Worm (Caenorhabditis elegans): Measurements from ENCODE around the gene grl-8.
A peak's percentile ranks its signal among the peaks of the same experiment; 100 is the strongest.

grl-8 gene

DNA sequence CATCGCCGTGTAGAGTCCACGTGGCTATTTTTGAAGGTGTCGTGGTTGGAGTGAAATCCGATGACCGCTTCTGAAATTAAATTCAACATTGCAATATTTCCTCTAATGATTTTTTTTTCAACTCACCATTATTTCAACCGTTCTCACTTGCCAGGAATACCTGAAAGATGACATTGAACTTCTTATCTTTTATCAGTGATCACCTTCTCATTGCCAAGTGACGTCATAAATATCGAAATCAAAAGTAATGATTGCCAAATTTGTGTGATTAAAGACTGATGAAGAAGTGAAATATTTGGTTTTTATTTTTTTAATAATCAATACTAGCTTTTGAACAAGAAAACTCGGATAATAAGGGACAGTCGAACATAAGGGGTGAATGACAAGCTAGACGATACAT is 26.1 kb downstream of the grl-8 start, which contains the start of gene W02F12.4 (continued):
- TF ChIP-seq mxl-2 (GFP tag; conservative IDR thresholded peaks at IDR 0.05) (no peak), lin-13 (GFP tag; optimal IDR thresholded peaks at IDR 0.05) (no peak), madf-5 (GFP tag; IDR thresholded peaks at IDR 0.05) (no peak), nhr-102 (tag; optimal IDR thresholded peaks at IDR 0.05) (peak; percentile 30), rbr-2 (tag; optimal IDR thresholded peaks at IDR 0.05) (no peak), nhr-48 (tag; optimal IDR thresholded peaks at IDR 0.05) (peak; percentile 6), spr-3 (GFP tag; optimal IDR thresholded peaks at IDR 0.05) (no peak), php-3 (GFP tag; IDR thresholded peaks at IDR 0.05) (0 out of 2 replicates have a peak, but pooled peaks have one; percentile 7), ceh-28 (tag; optimal IDR thresholded peaks at IDR 0.05) (no peak), hif-1 (tag; optimal IDR thresholded peaks at IDR 0.05) (no peak), mdl-1 (tag; optimal IDR thresholded peaks at IDR 0.05) (no peak), sdz-12 (GFP tag; optimal IDR thresholded peaks at IDR 0.05) (no peak), unc-130 (GFP tag; optimal IDR thresholded peaks at IDR 0.05) (no peak), nhr-41 (GFP tag; IDR thresholded peaks at IDR 0.05) (no peak), lin-1 (GFP tag; IDR thresholded peaks at IDR 0.05) (0 out of 2 replicates have a peak, but pooled peaks have one; percentile 53)

DNA sequence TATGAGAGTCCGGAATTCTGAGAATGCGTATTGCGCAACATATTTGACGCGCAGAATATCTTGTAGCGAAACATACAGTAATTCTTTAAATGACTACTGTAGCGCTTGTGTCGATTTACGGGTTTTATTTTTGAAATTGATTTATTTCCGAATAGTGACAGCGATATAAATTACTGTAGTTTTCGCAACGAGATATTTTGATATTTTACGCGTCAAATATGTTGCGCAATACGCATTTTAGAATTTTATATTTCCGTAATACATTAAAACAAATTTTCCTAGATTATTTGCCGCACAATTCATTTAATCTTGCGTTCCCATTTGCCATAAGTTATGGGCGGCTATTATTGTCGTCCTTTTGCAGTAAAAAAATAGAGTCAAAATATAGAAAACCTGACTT is 27.5 kb downstream of the grl-8 start:
- no peak for TF ChIP-seq F44E2.7 (GFP tag; IDR thresholded peaks at IDR 0.05)
- TF ChIP-seq spr-3 (GFP tag; optimal IDR thresholded peaks at IDR 0.05): no peak
- no peak for TF ChIP-seq mdt-29 (GFP tag; IDR thresholded peaks at IDR 0.05)
- no peak for TF ChIP-seq daf-12 (tag; optimal IDR thresholded peaks at IDR 0.05)
- TF ChIP-seq tag-97 (GFP tag; IDR thresholded peaks at IDR 0.05): no peak
- no peak for TF ChIP-seq F26F4.8 (GFP tag; conservative IDR thresholded peaks at IDR 0.05)
- TF ChIP-seq set-16 (GFP tag; IDR thresholded peaks at IDR 0.05): no peak
- TF ChIP-seq nhr-111 (GFP tag; optimal IDR thresholded peaks at IDR 0.05): no peak
- TF ChIP-seq ctbp-1 (GFP tag; IDR thresholded peaks at IDR 0.05): no peak
- TF ChIP-seq ama-1 (optimal IDR thresholded peaks at IDR 0.05): no peak

DNA sequence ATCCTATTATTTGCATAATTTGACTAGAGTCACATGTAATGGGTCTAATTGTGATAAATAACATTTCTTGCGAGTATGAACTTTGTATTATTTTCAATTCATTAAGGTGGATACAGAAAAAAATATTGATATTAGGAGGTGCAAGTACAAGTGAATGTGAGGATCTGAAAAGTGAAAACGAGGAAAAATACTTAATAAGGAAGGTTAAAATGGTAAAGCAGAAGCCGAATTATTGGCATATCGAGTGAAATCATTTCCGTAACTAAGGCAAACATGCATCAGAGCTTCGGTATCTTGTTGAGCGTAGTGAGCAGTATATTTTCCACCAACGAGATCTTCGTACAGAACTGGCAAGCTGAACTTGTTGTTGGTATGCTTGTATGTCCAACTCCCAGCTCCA is 28.4 kb downstream of the grl-8 start:
- TF ChIP-seq lin-15B (tag; optimal IDR thresholded peaks at IDR 0.05) (no peak), ZK337.2 (GFP tag; IDR thresholded peaks at IDR 0.05) (no peak)

DNA sequence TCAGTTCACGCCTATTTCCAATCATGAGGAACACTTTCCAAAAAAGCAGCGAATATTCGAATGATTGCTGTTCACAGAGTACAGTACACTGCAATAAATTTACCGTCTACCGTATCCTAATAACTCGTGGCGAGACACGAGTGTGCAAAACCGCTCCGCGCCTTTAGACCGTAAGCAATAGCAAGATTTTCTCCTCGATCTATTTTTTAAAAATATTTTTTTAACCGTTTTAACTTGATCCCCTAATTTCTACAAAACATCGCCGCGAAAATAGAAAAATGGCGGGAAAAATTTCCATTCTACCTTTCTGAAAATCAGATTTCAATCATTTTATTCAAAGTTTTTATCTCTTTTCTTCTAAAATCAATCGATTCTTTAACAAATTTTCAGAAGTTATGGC is 30.2 kb downstream of the grl-8 start, which contains the start of gene era-1:
TSS of gene era-1 (plus strand) at position 366 of the 400 bp plus-strand sequence.
- TF ChIP-seq hif-1 (tag; optimal IDR thresholded peaks at IDR 0.05) (no peak), Y48G9A.11 (GFP tag; IDR thresholded peaks at IDR 0.05) (0 out of 2 replicates have a peak, but pooled peaks have one; percentile 32)

DNA sequence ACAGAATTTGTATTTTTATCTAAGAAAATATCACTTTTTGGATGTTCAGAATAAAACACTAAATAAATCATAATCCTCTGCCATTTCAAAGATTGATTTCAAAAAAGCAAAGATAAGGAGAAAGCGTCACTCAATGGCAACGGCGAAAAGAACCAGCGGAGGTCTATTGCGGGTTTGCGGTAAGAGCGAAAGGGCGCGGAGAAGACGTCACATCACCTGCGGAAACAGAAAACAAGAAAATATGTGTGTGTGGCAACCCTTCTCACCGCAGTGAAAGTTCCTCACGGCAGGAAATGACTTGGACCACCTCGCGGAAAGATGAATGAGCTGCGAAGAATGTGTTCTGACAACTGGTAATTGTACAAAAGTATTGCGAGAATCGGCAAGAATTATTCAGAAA is 33.1 kb downstream of the grl-8 start:
- no peak for TF ChIP-seq arid-1 (GFP tag; conservative IDR thresholded peaks at IDR 0.05)
- peak; percentile 14 for TF ChIP-seq mxl-3 (GFP tag; optimal IDR thresholded peaks at IDR 0.05)

DNA sequence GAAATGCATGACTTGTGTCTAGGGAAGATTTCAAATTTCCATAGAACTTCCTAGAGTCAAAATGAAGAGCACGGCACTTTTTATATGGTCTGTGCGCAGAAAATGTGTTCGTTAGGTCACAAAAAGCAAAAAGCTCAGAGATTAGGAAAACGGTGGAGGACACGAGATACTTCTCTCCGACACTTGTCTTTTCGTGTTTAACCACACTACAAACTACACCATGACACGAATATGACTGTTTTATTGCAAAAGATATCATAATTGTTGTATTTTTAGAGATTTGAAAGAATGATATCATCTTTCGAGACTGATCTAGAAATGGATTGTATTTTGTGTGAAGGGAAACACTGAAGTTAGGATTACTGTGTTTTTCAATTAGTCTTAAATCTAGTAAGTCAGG is 33.9 kb downstream of the grl-8 start:
- TF ChIP-seq nhr-28 (tag; optimal IDR thresholded peaks at IDR 0.05) (peak; percentile 99), skn-1 (tag; optimal IDR thresholded peaks at IDR 0.05) (no peak)

DNA sequence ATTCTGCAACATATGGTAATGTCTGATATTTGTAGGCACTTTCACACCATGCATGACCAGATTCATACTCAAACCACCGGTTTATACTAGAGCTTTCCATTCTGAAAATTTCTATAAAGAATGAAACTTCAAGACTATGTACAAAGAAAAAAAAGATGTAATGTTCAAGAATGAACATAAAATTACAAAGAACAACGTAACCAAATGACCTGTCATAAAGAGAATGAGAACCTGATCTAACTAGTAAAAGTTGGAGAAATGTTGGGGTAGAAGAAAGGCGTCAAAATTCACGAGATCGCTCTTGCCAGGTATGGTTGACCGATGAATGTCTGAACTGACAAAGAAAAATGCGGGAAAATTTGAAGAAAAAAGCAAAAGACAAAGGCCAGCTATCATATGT is 35.3 kb downstream of the grl-8 start, which contains the start of gene W02F12.2:
TSS of gene W02F12.2 (minus strand) at position 101 of the 400 bp plus-strand sequence.
- no peak for TF ChIP-seq daf-12 (tag; optimal IDR thresholded peaks at IDR 0.05)
- TF ChIP-seq hlh-30 (tag; optimal IDR thresholded peaks at IDR 0.05; ENCODE audit: insufficient read depth): peak; percentile 27
- no peak for TF ChIP-seq mes-2 (tag; optimal IDR thresholded peaks at IDR 0.05; ENCODE audit: poor library complexity, severe bottlenecking)
- TF ChIP-seq madf-9 (GFP tag; conservative IDR thresholded peaks at IDR 0.05): no peak
